Worm (Caenorhabditis elegans) whole organism, young adult: ENCODE results near the gene cwf-19L1.

ENCODE experiments used
- B0261.1 ChIP-seq: sonication (generic microtip); optimal IDR thresholded peaks from 2 replicates; lab custom pipeline; 2016; ENCODE audit warnings: mild to moderate bottlenecking, missing genetic modification characterization, moderate library complexity, missing compliant biosample characterization
- B0336.3 ChIP-seq: fragments of 200-800 bp; sonication (Bioruptor generic); IDR thresholded peaks from 2 replicates; pipeline ENCODE4 v1.3.6; 2022; ENCODE audit warnings: missing genetic modification characterization, missing compliant biosample characterization
- D2030.7 ChIP-seq: fragments of 200-800 bp; sonication (Bioruptor generic); IDR thresholded peaks from 2 replicates; pipeline ENCODE4 v1.3.6; 2022; ENCODE audit warnings: missing genetic modification reagents, missing genetic modification characterization, missing compliant biosample characterization
- F55B11.4 ChIP-seq: sonication (generic microtip); optimal IDR thresholded peaks from 2 replicates; lab custom pipeline; 2016; ENCODE audit warnings: missing compliant biosample characterization, missing genetic modification characterization, borderline replicate concordance; ENCODE audit not compliant: insufficient read depth
- K11D2.4 ChIP-seq: fragments of 200-800 bp; sonication (Bioruptor generic); IDR thresholded peaks from 2 replicates; pipeline ENCODE4 v1.3.6; 2022; ENCODE audit warnings: missing genetic modification reagents, missing genetic modification characterization, missing compliant biosample characterization
- T26A5.8 ChIP-seq: sonication (generic microtip); optimal IDR thresholded peaks from 2 replicates; lab custom pipeline; 2016; ENCODE audit warnings: missing genetic modification characterization, missing compliant biosample characterization
- Y79H2A.3 ChIP-seq: fragments of 200-800 bp; sonication (Bioruptor generic); conservative IDR thresholded peaks from 2 replicates; pipeline ENCODE4 v1.3.6; 2022; ENCODE audit warnings: missing genetic modification reagents, missing genetic modification characterization, missing compliant biosample characterization
- Y95B8A.8 ChIP-seq: fragments of 200-800 bp; sonication (Bioruptor generic); IDR thresholded peaks from 2 replicates; pipeline ENCODE4 v1.3.6; 2022; ENCODE audit warnings: missing genetic modification reagents, missing genetic modification characterization, missing compliant biosample characterization
- ZK185.1 ChIP-seq: sonication (generic microtip); optimal IDR thresholded peaks from 2 replicates; lab custom pipeline; 2016; ENCODE audit warnings: mild to moderate bottlenecking, missing genetic modification characterization, missing compliant biosample characterization; ENCODE audit not compliant: poor library complexity, severe bottlenecking
- akir-1 ChIP-seq: fragments of 200-800 bp; sonication (Bioruptor generic); optimal IDR thresholded peaks from 2 replicates; lab custom pipeline; 2018; ENCODE audit warnings: mild to moderate bottlenecking, missing genetic modification characterization, moderate library complexity, missing compliant biosample characterization
- ama-1 ChIP-seq, 3 experiments: fragments of 150-350 bp in 1 of 3; sonication (generic microtip) in 2 of 3; optimal IDR thresholded peaks; 2 replicates each; lab custom pipeline; 2014 to 2018; ENCODE audit warnings: missing biosample characterization in 2 of 3, missing genetic modification characterization in 2 of 3, missing genetic modification reagents in 2 of 3
- athp-1 ChIP-seq: sonication (generic microtip); optimal IDR thresholded peaks from 2 replicates; lab custom pipeline; 2017; ENCODE audit warnings: mild to moderate bottlenecking, missing genetic modification characterization, missing compliant biosample characterization
- attf-5 ChIP-seq: fragments of 200-800 bp; sonication (Bioruptor generic); optimal IDR thresholded peaks from 2 replicates; lab custom pipeline; 2018; ENCODE audit warnings: mild to moderate bottlenecking, missing genetic modification characterization, missing compliant biosample characterization
- bed-2 ChIP-seq: fragments of 200-800 bp; sonication (Bioruptor generic); IDR thresholded peaks from 2 replicates; pipeline ENCODE4 v1.3.6; 2022; ENCODE audit warnings: missing genetic modification reagents, missing genetic modification characterization, missing compliant biosample characterization
- cebp-1 ChIP-seq, 2 experiments: fragments of 200-800 bp in 1 of 2; sonication (Bioruptor generic) in 1 of 2; sonication (generic microtip) in 1 of 2; IDR thresholded peaks in 1 of 2; optimal IDR thresholded peaks in 1 of 2; 2 replicates each; pipeline versions ENCODE4 v1.3.6 to Lab custom; 2017 to 2022; ENCODE audit warnings: missing compliant biosample characterization in 2 of 2, missing genetic modification characterization in 2 of 2, mild to moderate bottlenecking in 1 of 2, missing genetic modification reagents in 1 of 2, moderate library complexity in 1 of 2
- die-1 ChIP-seq: sonication (generic microtip); optimal IDR thresholded peaks from 2 replicates; lab custom pipeline; 2016; ENCODE audit warnings: missing genotype, mild to moderate bottlenecking, missing genetic modification characterization, missing compliant biosample characterization
- dox-1 ChIP-seq: fragments of 200-800 bp; sonication (Bioruptor generic); IDR thresholded peaks from 2 replicates; pipeline ENCODE4 v1.3.6; 2022; ENCODE audit warnings: missing genetic modification reagents, missing genetic modification characterization, missing compliant biosample characterization
- egl-44 ChIP-seq: fragments of 200-800 bp; sonication (Bioruptor generic); IDR thresholded peaks from 2 replicates; pipeline ENCODE4 v1.3.6; 2022; ENCODE audit warnings: missing genetic modification reagents, missing genetic modification characterization, missing compliant biosample characterization
- fkh-3 ChIP-seq: sonication (generic microtip); optimal IDR thresholded peaks from 2 replicates; lab custom pipeline; 2016; ENCODE audit warnings: mild to moderate bottlenecking, missing genetic modification characterization, missing compliant biosample characterization
- him-1 ChIP-seq: sonication (generic microtip); optimal IDR thresholded peaks from 2 replicates; lab custom pipeline; 2016; ENCODE audit warnings: missing genotype, missing genetic modification reagents, missing genetic modification characterization, missing compliant biosample characterization
- hrde-1 ChIP-seq: sonication (generic microtip); optimal IDR thresholded peaks from 2 replicates; lab custom pipeline; 2016; ENCODE audit warnings: missing genetic modification characterization, mild to moderate bottlenecking, missing compliant biosample characterization, moderate library complexity, missing genotype, missing genetic modification reagents, borderline replicate concordance
- lag-1 ChIP-seq: fragments of 200-800 bp; sonication (Bioruptor generic); IDR thresholded peaks from 2 replicates; pipeline ENCODE4 v1.3.6; 2022; ENCODE audit warnings: missing genetic modification reagents, missing genetic modification characterization, missing compliant biosample characterization
- lin-26 ChIP-seq: fragments of 200-800 bp; sonication (Bioruptor generic); IDR thresholded peaks from 2 replicates; pipeline ENCODE4 v1.3.6; 2022; ENCODE audit warnings: missing genetic modification reagents, missing genetic modification characterization, missing compliant biosample characterization
- lin-40 ChIP-seq: sonication (generic microtip); optimal IDR thresholded peaks from 2 replicates; lab custom pipeline; 2016; ENCODE audit warnings: missing genetic modification characterization, mild to moderate bottlenecking, missing compliant biosample characterization, missing genotype, missing genetic modification reagents
- lin-54 ChIP-seq: fragments of 200-800 bp; sonication (Bioruptor generic); optimal IDR thresholded peaks from 2 replicates; lab custom pipeline; 2018; ENCODE audit warnings: mild to moderate bottlenecking, missing genetic modification characterization, missing compliant biosample characterization
- lir-1 ChIP-seq: fragments of 200-800 bp; sonication (Bioruptor generic); conservative IDR thresholded peaks from 2 replicates; pipeline ENCODE4 v1.3.6; 2022; ENCODE audit warnings: missing genetic modification reagents, missing genetic modification characterization, missing compliant biosample characterization
- lsy-27 ChIP-seq: sonication (generic microtip); optimal IDR thresholded peaks from 2 replicates; lab custom pipeline; 2017; ENCODE audit warnings: missing genetic modification characterization, mild to moderate bottlenecking, missing compliant biosample characterization, antibody characterized with exemption, missing genotype, borderline replicate concordance; ENCODE audit not compliant: insufficient read depth
- madf-10 ChIP-seq: sonication (generic microtip); optimal IDR thresholded peaks from 2 replicates; lab custom pipeline; 2016; ENCODE audit warnings: mild to moderate bottlenecking, missing genetic modification characterization, missing compliant biosample characterization
- madf-6 ChIP-seq: fragments of 200-800 bp; sonication (Bioruptor generic); IDR thresholded peaks from 2 replicates; pipeline ENCODE4 v1.3.6; 2022; ENCODE audit warnings: missing genetic modification reagents, missing genetic modification characterization, missing compliant biosample characterization
- madf-8 ChIP-seq: fragments of 200-800 bp; sonication (Bioruptor generic); conservative IDR thresholded peaks from 2 replicates; pipeline ENCODE4 v1.3.6; 2022; ENCODE audit warnings: missing genetic modification reagents, missing genetic modification characterization, missing compliant biosample characterization
- mcd-1 ChIP-seq: fragments of 200-800 bp; sonication (Bioruptor generic); IDR thresholded peaks from 2 replicates; pipeline ENCODE4 v1.3.6; 2022; ENCODE audit warnings: missing genetic modification reagents, missing genetic modification characterization, missing compliant biosample characterization
- mxl-1 ChIP-seq: sonication (generic microtip); optimal IDR thresholded peaks from 2 replicates; lab custom pipeline; 2016; ENCODE audit warnings: missing genetic modification characterization, missing compliant biosample characterization
- nfyb-1 ChIP-seq: fragments of 200-800 bp; sonication (Bioruptor generic); IDR thresholded peaks from 2 replicates; pipeline ENCODE4 v1.3.6; 2022; ENCODE audit warnings: missing genetic modification reagents, missing genetic modification characterization, missing compliant biosample characterization
- nhr-80 ChIP-seq: sonication (generic microtip); optimal IDR thresholded peaks from 2 replicates; lab custom pipeline; 2016; ENCODE audit warnings: missing genetic modification characterization, missing compliant biosample characterization
- nhr-90 ChIP-seq: sonication (generic microtip); optimal IDR thresholded peaks from 2 replicates; lab custom pipeline; 2016; ENCODE audit warnings: missing genotype, mild to moderate bottlenecking, missing genetic modification characterization, missing compliant biosample characterization
- pbrm-1 ChIP-seq: fragments of 200-800 bp; sonication (Bioruptor generic); IDR thresholded peaks from 2 replicates; pipeline ENCODE4 v1.3.6; 2022; ENCODE audit warnings: missing genetic modification reagents, missing genetic modification characterization, missing compliant biosample characterization
- pha-4 ChIP-seq: fragments of 150-350 bp; sonication (generic microtip); optimal IDR thresholded peaks from 2 replicates; lab custom pipeline; 2014; ENCODE audit warnings: missing biosample characterization, missing genetic modification reagents, missing genetic modification characterization
- rcor-1 ChIP-seq: fragments of 200-800 bp; sonication (Bioruptor generic); IDR thresholded peaks from 2 replicates; pipeline ENCODE4 v1.3.6; 2022; ENCODE audit warnings: missing genetic modification reagents, missing genetic modification characterization, missing compliant biosample characterization
- repo-1 ChIP-seq: sonication (generic microtip); optimal IDR thresholded peaks from 2 replicates; lab custom pipeline; 2017; ENCODE audit warnings: mild to moderate bottlenecking, missing genetic modification characterization, missing compliant biosample characterization
- snpc-1.1 ChIP-seq: sonication (generic microtip); optimal IDR thresholded peaks from 2 replicates; lab custom pipeline; 2017; ENCODE audit warnings: missing genetic modification characterization, mild to moderate bottlenecking, missing compliant biosample characterization, antibody characterized with exemption, moderate library complexity, missing genotype, missing genetic modification reagents; ENCODE audit not compliant: insufficient read depth
- snpc-1.3 ChIP-seq: sonication (generic microtip); optimal IDR thresholded peaks from 2 replicates; lab custom pipeline; 2017; ENCODE audit warnings: missing genetic modification characterization, mild to moderate bottlenecking, missing compliant biosample characterization, antibody characterized with exemption, moderate library complexity, missing genotype, missing genetic modification reagents; ENCODE audit not compliant: insufficient read depth
- snpc-4 ChIP-seq, 5 experiments: fragments of 150-350 bp in 1 of 5; sonication (generic microtip) in 4 of 5; optimal IDR thresholded peaks; 2 replicates each; lab custom pipeline; 2014 to 2018; ENCODE audit warnings: missing genetic modification characterization in 5 of 5, missing biosample characterization in 3 of 5, antibody characterized with exemption in 2 of 5, mild to moderate bottlenecking in 2 of 5, missing compliant biosample characterization in 2 of 5, missing genotype in 2 of 5, moderate library complexity in 2 of 5, missing genetic modification reagents in 1 of 5
- xnd-1 ChIP-seq: sonication (generic microtip); optimal IDR thresholded peaks from 2 replicates; lab custom pipeline; 2016; ENCODE audit warnings: missing genotype, missing genetic modification reagents, missing genetic modification characterization, missing compliant biosample characterization
- ztf-18 ChIP-seq: sonication (generic microtip); optimal IDR thresholded peaks from 2 replicates; lab custom pipeline; 2016; ENCODE audit warnings: missing genotype, mild to moderate bottlenecking, missing genetic modification characterization, missing compliant biosample characterization
- ztf-25 ChIP-seq: fragments of 200-800 bp; sonication (Bioruptor generic); IDR thresholded peaks from 2 replicates; pipeline ENCODE4 v1.3.6; 2022; ENCODE audit warnings: missing genetic modification reagents, missing genetic modification characterization, missing compliant biosample characterization

Gene cwf-19L1

ce11 chrV:6098755-6099155, 8.9 kb upstream of the cwf-19L1 start:
- TF ChIP-seq lin-40 (tag; lab: Kevin White, UChicago) (no peak), lsy-27 (no peak), rcor-1 (GFP tag; lab: Robert Waterston, UW) (no peak), egl-44 (GFP tag; lab: Robert Waterston, UW) (no peak), nhr-80 (tag; lab: Kevin White, UChicago) (no peak), hrde-1 (tag; lab: Kevin White, UChicago) (peak; percentile 74), F55B11.4 (tag; lab: Kevin White, UChicago) (no peak), athp-1 (tag; lab: Kevin White, UChicago) (peak; percentile 49), attf-5 (GFP tag; lab: Kevin White, UChicago) (peak; percentile 10), ama-1 (optimal IDR thresholded peaks at IDR 0.05; lab: Kevin White, UChicago) (peak; percentile 74), ama-1 (GFP tag; optimal IDR thresholded peaks at IDR 0.05; lab: Kevin White, UChicago) (peak in 1 of 2 experiments; percentile 65), fkh-3 (tag; lab: Kevin White, UChicago) (no peak), lin-54 (GFP tag; lab: Kevin White, UChicago) (no peak), Y95B8A.8 (GFP tag; lab: Robert Waterston, UW) (peak; percentile 38; the same call in 1 of the 2 replicates), cebp-1 (GFP tag; IDR thresholded peaks at IDR 0.05; lab: Robert Waterston, UW) (no peak), cebp-1 (tag; optimal IDR thresholded peaks at IDR 0.05; lab: Kevin White, UChicago) (peak; percentile 9), him-1 (tag; lab: Kevin White, UChicago) (peak; percentile 71), ztf-25 (GFP tag; lab: Robert Waterston, UW) (no peak), B0336.3 (GFP tag; lab: Robert Waterston, UW) (peak; percentile 42; the same call in 1 of the 2 replicates), T26A5.8 (no peak), madf-10 (tag; lab: Kevin White, UChicago) (no peak), die-1 (tag; lab: Kevin White, UChicago) (peak; percentile 42), madf-8 (GFP tag; lab: Robert Waterston, UW) (0 out of 2 replicates have a peak, but pooled peaks have one; percentile 7), K11D2.4 (GFP tag; lab: Robert Waterston, UW) (no peak), snpc-4 (GFP tag; optimal IDR thresholded peaks at IDR 0.05; lab: Kevin White, UChicago) (no peak), snpc-4 (tag; optimal IDR thresholded peaks at IDR 0.05; lab: Kevin White, UChicago) (peak in 1 of 4 experiments; percentile 2), bed-2 (GFP tag; lab: Robert Waterston, UW) (no peak), dox-1 (GFP tag; lab: Robert Waterston, UW) (no peak; the same call in 1 of the 2 replicates), nhr-90 (tag; lab: Kevin White, UChicago) (no peak), mcd-1 (GFP tag; lab: Robert Waterston, UW) (no peak), D2030.7 (GFP tag; lab: Robert Waterston, UW) (peak; percentile 54; the same call in 1 of the 2 replicates), Y79H2A.3 (peak; percentile 73; the same call in 1 of the 2 replicates), snpc-1.3 (no peak), lin-26 (GFP tag; lab: Robert Waterston, UW) (peak; percentile 58; the same call in 1 of the 2 replicates), pbrm-1 (GFP tag; lab: Robert Waterston, UW) (peak; percentile 57; the same call in 1 of the 2 replicates), repo-1 (tag; lab: Kevin White, UChicago) (peak; percentile 28), lir-1 (GFP tag; lab: Robert Waterston, UW) (no peak), pha-4 (tag; lab: Kevin White, UChicago) (no peak), madf-6 (GFP tag; lab: Robert Waterston, UW) (peak; percentile 49; the same call in 1 of the 2 replicates), xnd-1 (tag; lab: Kevin White, UChicago) (no peak), lag-1 (GFP tag; lab: Robert Waterston, UW) (no peak), akir-1 (GFP tag; lab: Kevin White, UChicago) (no peak), ZK185.1 (no peak), mxl-1 (peak; percentile 32), nfyb-1 (GFP tag; lab: Robert Waterston, UW) (peak; percentile 79; the same call in 1 of the 2 replicates), ztf-18 (tag; lab: Kevin White, UChicago) (no peak), snpc-1.1 (tag; lab: Kevin White, UChicago) (no peak), B0261.1 (tag; lab: Kevin White, UChicago) (no peak)
